Worm (Caenorhabditis elegans) whole organism, early embryonic: ENCODE results near the gene Y37E11AM.4.
A peak's percentile ranks its signal among the peaks of the same experiment; 100 is the strongest.

Experiments
- B0310.2 ChIP-seq: sonication (generic microtip); optimal IDR thresholded peaks from 2 replicates; lab custom pipeline; 2016; ENCODE audit warnings: mild to moderate bottlenecking, missing genetic modification characterization, missing compliant biosample characterization
- F13C5.2 ChIP-seq: sonication (generic microtip); optimal IDR thresholded peaks from 2 replicates; lab custom pipeline; 2017; ENCODE audit warnings: mild to moderate bottlenecking, missing genetic modification characterization, inconsistent platforms, missing compliant biosample characterization
- aly-1 ChIP-seq: sonication (generic microtip); optimal IDR thresholded peaks from 2 replicates; lab custom pipeline; 2016; ENCODE audit warnings: missing genetic modification characterization, missing compliant biosample characterization
- ama-1 ChIP-seq: fragments of 150-350 bp; optimal IDR thresholded peaks from 2 replicates; lab custom pipeline; 2014
- ceh-13 ChIP-seq: fragments of 200-800 bp; sonication (Bioruptor generic); optimal IDR thresholded peaks from 2 replicates; lab custom pipeline; 2018; ENCODE audit warnings: mild to moderate bottlenecking, missing genetic modification characterization, missing compliant biosample characterization
- ceh-36 ChIP-seq: sonication (generic microtip); optimal IDR thresholded peaks from 2 replicates; lab custom pipeline; 2016; ENCODE audit warnings: missing genetic modification characterization, inconsistent platforms, missing compliant biosample characterization
- ets-7 ChIP-seq: sonication (generic microtip); optimal IDR thresholded peaks from 2 replicates; lab custom pipeline; 2016; ENCODE audit warnings: missing genotype, missing genetic modification characterization, missing compliant biosample characterization
- flt-1 ChIP-seq: fragments of 200-800 bp; sonication (Bioruptor generic); IDR thresholded peaks from 2 replicates; pipeline ENCODE4 v1.3.6; 2022; ENCODE audit warnings: missing genetic modification characterization, missing compliant biosample characterization
- hmbx-1 ChIP-seq: sonication (generic microtip); optimal IDR thresholded peaks from 2 replicates; lab custom pipeline; 2016; ENCODE audit warnings: mild to moderate bottlenecking, missing genetic modification characterization, missing compliant biosample characterization
- hmg-4 ChIP-seq: fragments of 200-800 bp; sonication (Bioruptor generic); optimal IDR thresholded peaks from 2 replicates; lab custom pipeline; 2018; ENCODE audit warnings: mild to moderate bottlenecking, missing genetic modification characterization, missing compliant biosample characterization
- hnd-1 ChIP-seq: sonication (generic microtip); optimal IDR thresholded peaks from 2 replicates; lab custom pipeline; 2016; ENCODE audit warnings: missing genetic modification characterization, missing compliant biosample characterization
- pes-1 ChIP-seq: fragments of 200-800 bp; sonication (Bioruptor generic); IDR thresholded peaks from 2 replicates; pipeline ENCODE4 v1.3.6; 2022; ENCODE audit warnings: missing genetic modification reagents, missing genetic modification characterization, missing compliant biosample characterization
- scrt-1 ChIP-seq: fragments of 200-800 bp; sonication (Bioruptor generic); IDR thresholded peaks from 2 replicates; pipeline ENCODE4 v1.3.6; 2022; ENCODE audit warnings: missing genetic modification characterization, missing compliant biosample characterization
- sea-1 ChIP-seq: fragments of 200-800 bp; sonication (Bioruptor generic); conservative IDR thresholded peaks from 2 replicates; pipeline ENCODE4 v1.3.6; 2022; ENCODE audit warnings: missing genetic modification characterization, missing compliant biosample characterization
- tbx-11 ChIP-seq: fragments of 200-800 bp; sonication (Bioruptor generic); IDR thresholded peaks from 2 replicates; pipeline ENCODE4 v1.3.6; 2022; ENCODE audit warnings: missing genetic modification characterization, missing compliant biosample characterization
- tbx-37 ChIP-seq: fragments of 200-800 bp; sonication (Bioruptor generic); conservative IDR thresholded peaks from 2 replicates; pipeline ENCODE4 v1.3.6; 2022; ENCODE audit warnings: missing genetic modification reagents, missing genetic modification characterization, missing compliant biosample characterization
- tra-4 ChIP-seq: sonication (generic microtip); optimal IDR thresholded peaks from 2 replicates; lab custom pipeline; 2017; ENCODE audit warnings: missing genetic modification characterization, missing compliant biosample characterization

The Y37E11AM.4 gene

ce11 chrIV:3733287-3733686 is 10.7 kb upstream of the Y37E11AM.4 start:
- TF ChIP-seq ets-7 (tag; lab: Kevin White, UChicago) (no peak), tra-4 (tag; lab: Kevin White, UChicago) (no peak), ama-1 (lab: Kevin White, UChicago) (no peak), ceh-13 (GFP tag; lab: Kevin White, UChicago) (no peak), scrt-1 (GFP tag; lab: Robert Waterston, UW) (no peak), hmbx-1 (no peak), tbx-37 (no peak), ceh-36 (tag; lab: Kevin White, UChicago) (no peak), hmg-4 (GFP tag; lab: Kevin White, UChicago) (no peak), tbx-11 (GFP tag; lab: Robert Waterston, UW) (no peak), pes-1 (GFP tag; lab: Robert Waterston, UW) (no peak), flt-1 (GFP tag; lab: Robert Waterston, UW) (no peak), aly-1 (tag; lab: Kevin White, UChicago) (no peak)

ce11 chrIV:3731430-3731829 is 8.8 kb upstream of the Y37E11AM.4 start:
- TF ChIP-seq ceh-36 (tag; lab: Kevin White, UChicago) (no peak), hmbx-1 (no peak), aly-1 (tag; lab: Kevin White, UChicago) (no peak), flt-1 (GFP tag; lab: Robert Waterston, UW) (no peak), F13C5.2 (no peak), tbx-37 (no peak), sea-1 (GFP tag; lab: Robert Waterston, UW) (no peak), pes-1 (GFP tag; lab: Robert Waterston, UW) (no peak), ets-7 (tag; lab: Kevin White, UChicago) (no peak), tra-4 (tag; lab: Kevin White, UChicago) (no peak), ama-1 (lab: Kevin White, UChicago) (no peak), hmg-4 (GFP tag; lab: Kevin White, UChicago) (no peak), scrt-1 (GFP tag; lab: Robert Waterston, UW) (no peak), hnd-1 (tag; lab: Kevin White, UChicago) (no peak), B0310.2 (tag; lab: Kevin White, UChicago) (no peak), ceh-13 (GFP tag; lab: Kevin White, UChicago) (no peak), tbx-11 (GFP tag; lab: Robert Waterston, UW) (no peak)

- TF ChIP-seq scrt-1 (GFP tag; lab: Robert Waterston, UW) = no peak
- TF ChIP-seq B0310.2 (tag; lab: Kevin White, UChicago) = no peak
- TF ChIP-seq pes-1 (GFP tag; lab: Robert Waterston, UW) = no peak
- TF ChIP-seq flt-1 (GFP tag; lab: Robert Waterston, UW) = no peak
- TF ChIP-seq tbx-37 = no peak
- TF ChIP-seq hnd-1 (tag; lab: Kevin White, UChicago) = no peak
- peak; percentile 21 for TF ChIP-seq hmg-4 (GFP tag; lab: Kevin White, UChicago)
- no peak for TF ChIP-seq ama-1 (lab: Kevin White, UChicago)
- peak; percentile 78 for TF ChIP-seq F13C5.2
- TF ChIP-seq tra-4 (tag; lab: Kevin White, UChicago) = no peak
- no peak for TF ChIP-seq aly-1 (tag; lab: Kevin White, UChicago)
Measured at ce11 chrIV:3725845-3726244, 3.3 kb upstream of the Y37E11AM.4 start, which contains the start of gene smgl-2. Gene smgl-2 (plus strand): TSS chrIV:3726164.

- TF ChIP-seq scrt-1 (GFP tag; lab: Robert Waterston, UW) (no peak), flt-1 (GFP tag; lab: Robert Waterston, UW) (no peak), hmbx-1 (no peak), ceh-36 (tag; lab: Kevin White, UChicago) (no peak), hnd-1 (tag; lab: Kevin White, UChicago) (no peak), pes-1 (GFP tag; lab: Robert Waterston, UW) (no peak), aly-1 (tag; lab: Kevin White, UChicago) (no peak), ceh-13 (GFP tag; lab: Kevin White, UChicago) (no peak)
Measured at ce11 chrIV:3725361-3725760, 2.8 kb upstream of the Y37E11AM.4 start, which contains the start of gene Y37E11AM.2. Gene Y37E11AM.2 (minus strand): TSS chrIV:3725461.

- no peak for TF ChIP-seq F13C5.2
- no peak for TF ChIP-seq hmg-4 (GFP tag; lab: Kevin White, UChicago)
- no peak for TF ChIP-seq B0310.2 (tag; lab: Kevin White, UChicago)
- TF ChIP-seq sea-1 (GFP tag; lab: Robert Waterston, UW) = no peak
- TF ChIP-seq tbx-37 = no peak
- no peak for TF ChIP-seq aly-1 (tag; lab: Kevin White, UChicago)
- no peak for TF ChIP-seq ceh-36 (tag; lab: Kevin White, UChicago)
- no peak for TF ChIP-seq ama-1 (lab: Kevin White, UChicago)
- no peak for TF ChIP-seq ets-7 (tag; lab: Kevin White, UChicago)
- no peak for TF ChIP-seq ceh-13 (GFP tag; lab: Kevin White, UChicago)
- no peak for TF ChIP-seq scrt-1 (GFP tag; lab: Robert Waterston, UW)
- TF ChIP-seq tra-4 (tag; lab: Kevin White, UChicago) = no peak
- TF ChIP-seq hmbx-1 = no peak
Measured at ce11 chrIV:3721973-3722372, 617 bp downstream of the Y37E11AM.4 start.

ce11 chrIV:3720644-3721043 is 1.9 kb downstream of the Y37E11AM.4 start:
- no peak for TF ChIP-seq ets-7 (tag; lab: Kevin White, UChicago)
- TF ChIP-seq hnd-1 (tag; lab: Kevin White, UChicago) = no peak
- TF ChIP-seq hmbx-1 = no peak

- no peak for TF ChIP-seq ama-1 (lab: Kevin White, UChicago)
- no peak for TF ChIP-seq hmg-4 (GFP tag; lab: Kevin White, UChicago)
- no peak for TF ChIP-seq F13C5.2
Measured at ce11 chrIV:3719057-3719456, 3.5 kb downstream of the Y37E11AM.4 start, which contains the start of gene Y37E11AM.3. Gene Y37E11AM.3 (minus strand): TSS chrIV:3719157.

ce11 chrIV:3710737-3711136 is 11.9 kb downstream of the Y37E11AM.4 start:
- TF ChIP-seq F13C5.2 = no peak
- no peak for TF ChIP-seq hmbx-1
- TF ChIP-seq hmg-4 (GFP tag; lab: Kevin White, UChicago) = no peak
- no peak for TF ChIP-seq tra-4 (tag; lab: Kevin White, UChicago)
- no peak for TF ChIP-seq tbx-37
- no peak for TF ChIP-seq flt-1 (GFP tag; lab: Robert Waterston, UW)
- TF ChIP-seq scrt-1 (GFP tag; lab: Robert Waterston, UW) = no peak
- TF ChIP-seq ama-1 (lab: Kevin White, UChicago) = no peak
- TF ChIP-seq aly-1 (tag; lab: Kevin White, UChicago) = no peak
- TF ChIP-seq ceh-13 (GFP tag; lab: Kevin White, UChicago) = no peak
- no peak for TF ChIP-seq ets-7 (tag; lab: Kevin White, UChicago)
